Worm (Caenorhabditis elegans): ENCODE measurements around the gene C18E9.2.

Gene C18E9.2

ce11 chrII:8997479-8997878 lies 32.7 kb downstream of the C18E9.2 start, which contains the start of the genes F44G4.3 and tdp-1 (continued):
- TF ChIP-seq nhr-102 (tag; optimal IDR thresholded peaks at IDR 0.05), result no peak
- peak in 1 of 2 experiments; percentile 37 for TF ChIP-seq unc-62 (GFP tag; optimal IDR thresholded peaks at IDR 0.05 in 1 of 2)
- no peak for TF ChIP-seq unc-62 (tag; optimal IDR thresholded peaks at IDR 0.05)
- TF ChIP-seq zfp-2 (tag; optimal IDR thresholded peaks at IDR 0.05), result no peak
- no peak for TF ChIP-seq F49E8.2 (tag; optimal IDR thresholded peaks at IDR 0.05; ENCODE audit: borderline replicate concordance)
- peak in 1 of 2 experiments; percentile 93 for TF ChIP-seq lsy-2 (tag; optimal IDR thresholded peaks at IDR 0.05)
- TF ChIP-seq cey-2 (tag; optimal IDR thresholded peaks at IDR 0.05; ENCODE audit: borderline replicate concordance, insufficient read depth), result no peak
- TF ChIP-seq attf-4 (tag; optimal IDR thresholded peaks at IDR 0.05), result no peak
- peak; percentile 55 for TF ChIP-seq mes-2 (tag; optimal IDR thresholded peaks at IDR 0.05; ENCODE audit: poor library complexity, severe bottlenecking)
- no peak for TF ChIP-seq nhr-41 (GFP tag; IDR thresholded peaks at IDR 0.05)
- peak; percentile 27 for TF ChIP-seq T20F7.1 (GFP tag; optimal IDR thresholded peaks at IDR 0.05)
- no peak for TF ChIP-seq Y48G9A.11 (GFP tag; IDR thresholded peaks at IDR 0.05)
- TF ChIP-seq ces-1 (GFP tag; optimal IDR thresholded peaks at IDR 0.05), result no peak

ce11 chrII:9000331-9000730 lies 35.5 kb downstream of the C18E9.2 start, which contains the start of gene F44G4.5:
F44G4.5 (minus strand) TSS chrII:9000431.
- no peak for TF ChIP-seq lsy-2 (tag; optimal IDR thresholded peaks at IDR 0.05)
- no peak for TF ChIP-seq hlh-11 (tag; optimal IDR thresholded peaks at IDR 0.05)
- no peak for TF ChIP-seq nhr-42 (GFP tag; IDR thresholded peaks at IDR 0.05)
- no peak for TF ChIP-seq php-3 (GFP tag; IDR thresholded peaks at IDR 0.05)
- TF ChIP-seq attf-4 (tag; optimal IDR thresholded peaks at IDR 0.05), result no peak
- TF ChIP-seq spr-1 (tag; optimal IDR thresholded peaks at IDR 0.05), result no peak
- no peak for TF ChIP-seq tra-1 (GFP tag; IDR thresholded peaks at IDR 0.05)
- no peak for TF ChIP-seq F49E8.2 (tag; optimal IDR thresholded peaks at IDR 0.05; ENCODE audit: borderline replicate concordance)
- TF ChIP-seq ces-1 (GFP tag; optimal IDR thresholded peaks at IDR 0.05), result no peak
- no peak for TF ChIP-seq sdz-12 (GFP tag; optimal IDR thresholded peaks at IDR 0.05)
- TF ChIP-seq vab-7 (GFP tag; IDR thresholded peaks at IDR 0.05), result no peak

ce11 chrII:9001743-9002222 lies 37.0 kb downstream of the C18E9.2 start, which contains the start of gene F44G4.6:
F44G4.6 (minus strand) TSS chrII:9001793.
- peak in 1 of 2 experiments; percentile 95 for TF ChIP-seq unc-62 (GFP tag; optimal IDR thresholded peaks at IDR 0.05 in 1 of 2)
- no peak for TF ChIP-seq unc-62 (tag; optimal IDR thresholded peaks at IDR 0.05)
- no peak for TF ChIP-seq Y5F2A.4 (GFP tag; optimal IDR thresholded peaks at IDR 0.05)

ce11 chrII:9005067-9005466 lies 40.3 kb downstream of the C18E9.2 start, which contains the start of gene F44G4.7:
F44G4.7 (minus strand) TSS chrII:9005167.
- TF ChIP-seq F44E2.7 (GFP tag; IDR thresholded peaks at IDR 0.05), result no peak
- no peak for TF ChIP-seq zip-11 (GFP tag; IDR thresholded peaks at IDR 0.05)
- no peak for TF ChIP-seq lim-7 (GFP tag; IDR thresholded peaks at IDR 0.05)
- no peak for TF ChIP-seq gei-8 (GFP tag; optimal IDR thresholded peaks at IDR 0.05)
- TF ChIP-seq mdl-1 (tag; optimal IDR thresholded peaks at IDR 0.05), result no peak
- no peak for TF ChIP-seq Y105C5A.15 (GFP tag; IDR thresholded peaks at IDR 0.05)
- TF ChIP-seq ZK337.2 (GFP tag; IDR thresholded peaks at IDR 0.05), result no peak
- no peak for TF ChIP-seq cey-2 (tag; optimal IDR thresholded peaks at IDR 0.05; ENCODE audit: borderline replicate concordance, insufficient read depth)
- TF ChIP-seq hmg-1.1 (GFP tag; IDR thresholded peaks at IDR 0.05), result no peak

- no peak for TF ChIP-seq vab-7 (GFP tag; IDR thresholded peaks at IDR 0.05)
- TF ChIP-seq zfp-2 (tag; optimal IDR thresholded peaks at IDR 0.05), result no peak
- peak; percentile 87 for TF ChIP-seq set-16 (GFP tag; IDR thresholded peaks at IDR 0.05)
- peak; percentile 67; the same call in 1 of the 2 replicates for TF ChIP-seq egl-43 (GFP tag; IDR thresholded peaks at IDR 0.05)
These were observed 42.9 kb downstream of the C18E9.2 start for ce11 chrII:9007741-9008140.
